Worm (Caenorhabditis elegans) whole organism, L3 larva: ENCODE data around the gene srh-122.
A peak's percentile ranks its signal among the peaks of the same experiment; 100 is the strongest.
"Not testable (repeated sequence)": the region's sequence is repeated elsewhere in the genome, so short reads cannot be mapped to it uniquely, and the experiment has no call there.

Source experiments
- R02D3.7 ChIP-seq: fragments of 150-350 bp; optimal IDR thresholded peaks from 2 replicates; lab custom pipeline; 2014; ENCODE audit warnings: missing biosample characterization, missing genetic modification characterization
- ZK546.5 ChIP-seq: sonication (generic microtip); optimal IDR thresholded peaks from 2 replicates; lab custom pipeline; 2017; ENCODE audit warnings: missing biosample characterization, missing genetic modification characterization
- aly-2 ChIP-seq: fragments of 150-350 bp; optimal IDR thresholded peaks from 2 replicates; lab custom pipeline; 2014; ENCODE audit warnings: missing biosample characterization, missing genetic modification characterization
- ama-1 ChIP-seq: fragments of 150-350 bp; optimal IDR thresholded peaks from 2 replicates; lab custom pipeline; 2018
- ceh-16 ChIP-seq: sonication (generic microtip); optimal IDR thresholded peaks from 2 replicates; lab custom pipeline; 2017; ENCODE audit warnings: missing biosample characterization, missing genetic modification characterization
- ceh-82 ChIP-seq: fragments of 150-350 bp; optimal IDR thresholded peaks from 2 replicates; lab custom pipeline; 2014; ENCODE audit warnings: missing biosample characterization, missing genetic modification characterization
- ceh-9 ChIP-seq: sonication (generic microtip); optimal IDR thresholded peaks from 2 replicates; lab custom pipeline; 2018; ENCODE audit warnings: missing biosample characterization, missing genetic modification characterization
- daf-12 ChIP-seq: fragments of 150-350 bp; optimal IDR thresholded peaks from 2 replicates; lab custom pipeline; 2014; ENCODE audit warnings: missing biosample characterization, missing genetic modification reagents, missing genetic modification characterization
- egl-27 ChIP-seq: sonication (generic microtip); optimal IDR thresholded peaks from 4 replicates; lab custom pipeline; 2017; ENCODE audit warnings: missing biosample characterization, missing genetic modification reagents, missing genetic modification characterization
- egl-5 ChIP-seq: fragments of 150-350 bp; optimal IDR thresholded peaks from 2 replicates; lab custom pipeline; 2017; ENCODE audit warnings: missing biosample characterization, missing genetic modification reagents, missing genetic modification characterization, inconsistent platforms
- elt-1 ChIP-seq: fragments of 150-350 bp; optimal IDR thresholded peaks from 2 replicates; lab custom pipeline; 2014; ENCODE audit warnings: missing biosample characterization, missing genetic modification characterization
- elt-2 ChIP-seq: sonication (generic microtip); optimal IDR thresholded peaks from 2 replicates; lab custom pipeline; 2016; ENCODE audit warnings: missing genetic modification reagents, mild to moderate bottlenecking, missing genetic modification characterization, missing compliant biosample characterization
- elt-3 ChIP-seq, 3 experiments: fragments of 150-350 bp in 1 of 3; sonication (generic microtip) in 2 of 3; optimal IDR thresholded peaks; 2 replicates in 2 of 3; 4 replicates in 1 of 3; lab custom pipeline; 2014 to 2017; ENCODE audit warnings: missing biosample characterization in 3 of 3, missing genetic modification characterization in 3 of 3
- eor-1 ChIP-seq, 2 experiments: fragments of 150-350 bp; optimal IDR thresholded peaks; 2 replicates each; lab custom pipeline; 2014 to 2018; ENCODE audit warnings: missing biosample characterization in 2 of 2, missing genetic modification characterization in 2 of 2
- fkh-10 ChIP-seq: sonication (generic microtip); optimal IDR thresholded peaks from 2 replicates; lab custom pipeline; 2017; ENCODE audit warnings: missing biosample characterization, missing genetic modification reagents, missing genetic modification characterization
- fkh-2 ChIP-seq: fragments of 150-350 bp; optimal IDR thresholded peaks from 2 replicates; lab custom pipeline; 2014; ENCODE audit warnings: missing biosample characterization, missing genetic modification reagents, missing genetic modification characterization
- hmg-11 ChIP-seq: sonication (generic microtip); optimal IDR thresholded peaks from 2 replicates; lab custom pipeline; 2016; ENCODE audit warnings: missing genetic modification characterization, missing compliant biosample characterization
- jun-1 ChIP-seq: fragments of 150-350 bp; optimal IDR thresholded peaks from 2 replicates; lab custom pipeline; 2014; ENCODE audit warnings: missing biosample characterization, missing genetic modification reagents, missing genetic modification characterization
- lsy-12 ChIP-seq: sonication (generic microtip); optimal IDR thresholded peaks from 2 replicates; lab custom pipeline; 2016; ENCODE audit warnings: mild to moderate bottlenecking, missing genetic modification characterization, missing compliant biosample characterization
- mdl-1 ChIP-seq: fragments of 150-350 bp; optimal IDR thresholded peaks from 2 replicates; lab custom pipeline; 2014; ENCODE audit warnings: missing biosample characterization, missing genetic modification characterization
- mml-1 ChIP-seq: fragments of 150-350 bp; sonication (generic microtip); optimal IDR thresholded peaks from 3 replicates; lab custom pipeline; 2014; ENCODE audit warnings: missing biosample characterization, missing genetic modification characterization
- nfya-1 ChIP-seq: sonication (generic microtip); optimal IDR thresholded peaks from 2 replicates; lab custom pipeline; 2017; ENCODE audit warnings: missing genetic modification characterization, mild to moderate bottlenecking, missing compliant biosample characterization, antibody characterized with exemption, moderate library complexity; ENCODE audit not compliant: insufficient read depth
- nhr-12 ChIP-seq: fragments of 150-350 bp; optimal IDR thresholded peaks from 2 replicates; lab custom pipeline; 2014; ENCODE audit warnings: missing biosample characterization, missing genetic modification characterization
- nhr-23 ChIP-seq: fragments of 150-350 bp; optimal IDR thresholded peaks from 2 replicates; lab custom pipeline; 2014; ENCODE audit warnings: missing biosample characterization, missing genetic modification reagents, missing genetic modification characterization
- nhr-237 ChIP-seq: fragments of 150-350 bp; optimal IDR thresholded peaks from 2 replicates; lab custom pipeline; 2014; ENCODE audit warnings: missing biosample characterization, missing genetic modification characterization
- nhr-28 ChIP-seq: fragments of 150-350 bp; optimal IDR thresholded peaks from 2 replicates; lab custom pipeline; 2014; ENCODE audit warnings: missing biosample characterization, missing genetic modification characterization
- nhr-43 ChIP-seq: sonication (generic microtip); optimal IDR thresholded peaks from 2 replicates; lab custom pipeline; 2016; ENCODE audit warnings: mild to moderate bottlenecking, missing genetic modification characterization, missing compliant biosample characterization; ENCODE audit not compliant: poor library complexity, severe bottlenecking
- nhr-76 ChIP-seq: fragments of 150-350 bp; sonication (generic microtip); optimal IDR thresholded peaks from 5 replicates; lab custom pipeline; 2014; ENCODE audit warnings: missing biosample characterization, missing genetic modification characterization
- pha-4 ChIP-seq: fragments of 150-350 bp; optimal IDR thresholded peaks from 2 replicates; lab custom pipeline; 2014; ENCODE audit warnings: missing biosample characterization, missing genetic modification reagents, missing genetic modification characterization
- pqm-1 ChIP-seq: fragments of 150-350 bp; optimal IDR thresholded peaks from 2 replicates; lab custom pipeline; 2017; ENCODE audit warnings: missing biosample characterization, missing genetic modification characterization, inconsistent platforms
- snpc-4 ChIP-seq: fragments of 150-350 bp; optimal IDR thresholded peaks from 2 replicates; lab custom pipeline; 2014; ENCODE audit warnings: missing biosample characterization, missing genetic modification characterization
- unc-62 ChIP-seq: fragments of 150-350 bp; sonication (generic microtip); optimal IDR thresholded peaks from 4 replicates; lab custom pipeline; 2014; ENCODE audit warnings: missing biosample characterization, missing genetic modification reagents, missing genetic modification characterization
- zag-1 ChIP-seq: fragments of 150-350 bp; optimal IDR thresholded peaks from 2 replicates; lab custom pipeline; 2014; ENCODE audit warnings: missing biosample characterization, missing genetic modification characterization
- ztf-11 ChIP-seq: fragments of 150-350 bp; optimal IDR thresholded peaks from 2 replicates; lab custom pipeline; 2014; ENCODE audit warnings: missing biosample characterization, missing genetic modification characterization
- ztf-4 ChIP-seq: fragments of 150-350 bp; optimal IDR thresholded peaks from 2 replicates; lab custom pipeline; 2014; ENCODE audit warnings: missing biosample characterization, missing genetic modification characterization

Gene srh-122

DNA sequence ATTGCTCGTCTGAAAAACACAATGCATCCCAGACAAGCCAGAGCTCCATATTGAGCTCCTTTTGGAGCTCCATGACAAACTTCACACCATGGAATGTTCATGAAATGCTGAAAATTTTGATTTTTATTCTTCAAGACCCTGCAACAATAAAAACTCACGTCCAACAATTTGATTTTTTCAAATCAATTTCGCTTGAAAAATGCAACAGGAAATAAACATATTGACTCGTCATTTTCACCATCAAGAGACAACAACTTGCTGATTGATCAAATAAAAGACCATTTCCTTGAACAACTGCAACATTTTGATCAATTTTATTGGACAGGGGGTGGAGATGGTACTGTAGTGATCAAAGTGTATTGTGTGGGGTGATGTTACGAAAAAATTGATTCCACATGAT, 8.1 kb downstream of the srh-122 start, which contains the start of gene nhr-269:
Gene nhr-269, minus strand, starts transcription at position 101 of the 400 bp plus-strand sequence.
- TF ChIP-seq ceh-16 (tag; lab: Kevin White, UChicago) (no peak), ztf-11 (tag; lab: Kevin White, UChicago) (no peak), mml-1 (tag; lab: Kevin White, UChicago) (no peak), nhr-237 (no peak), nfya-1 (tag; lab: Kevin White, UChicago) (no peak), unc-62 (no peak), elt-2 (tag; lab: Kevin White, UChicago) (no peak), ceh-82 (tag; lab: Kevin White, UChicago) (no peak), ama-1 (lab: Kevin White, UChicago) (no peak), nhr-12 (tag; lab: Kevin White, UChicago) (no peak), ztf-4 (tag; lab: Kevin White, UChicago) (no peak), nhr-23 (no peak), aly-2 (no peak), zag-1 (no peak), pha-4 (tag; lab: Kevin White, UChicago) (no peak), lsy-12 (tag; lab: Kevin White, UChicago) (no peak), nhr-76 (tag; lab: Kevin White, UChicago) (no peak), jun-1 (tag; lab: Kevin White, UChicago) (no peak), nhr-28 (no peak), R02D3.7 (tag; lab: Kevin White, UChicago) (no peak)

DNA sequence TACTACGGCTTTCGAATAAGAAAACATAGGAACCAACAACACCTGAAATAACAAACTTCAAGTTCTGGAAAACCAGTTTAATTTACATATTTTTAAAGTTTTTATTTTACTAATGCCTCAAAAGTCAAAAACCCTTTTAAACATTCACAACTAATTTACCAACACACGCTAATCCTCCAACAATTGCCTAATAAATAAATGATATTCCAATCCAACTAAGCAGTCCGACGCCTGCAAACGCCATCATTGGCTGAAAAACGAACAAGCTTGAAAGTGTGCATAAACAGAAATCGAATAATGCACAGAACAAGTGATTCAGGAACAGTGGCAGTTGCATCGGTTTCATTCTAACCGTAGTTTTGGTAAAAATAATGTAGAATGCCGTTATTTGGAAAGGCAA, 10.0 kb downstream of the srh-122 start:
- TF ChIP-seq daf-12 = no peak
- TF ChIP-seq ama-1 (lab: Kevin White, UChicago) = no peak
- no peak for TF ChIP-seq nhr-43 (tag; lab: Kevin White, UChicago)
- no peak for TF ChIP-seq nhr-76 (tag; lab: Kevin White, UChicago)
- TF ChIP-seq elt-1 (tag; lab: Kevin White, UChicago) = no peak
- TF ChIP-seq egl-5 = no peak
- TF ChIP-seq mml-1 (tag; lab: Kevin White, UChicago) = no peak
- TF ChIP-seq unc-62 = no peak
- no peak for TF ChIP-seq eor-1 (tag; optimal IDR thresholded peaks at IDR 0.05; lab: Kevin White, UChicago)
- TF ChIP-seq hmg-11 (tag; lab: Kevin White, UChicago) = no peak
- TF ChIP-seq, all 47 proteins: peak for 0

DNA sequence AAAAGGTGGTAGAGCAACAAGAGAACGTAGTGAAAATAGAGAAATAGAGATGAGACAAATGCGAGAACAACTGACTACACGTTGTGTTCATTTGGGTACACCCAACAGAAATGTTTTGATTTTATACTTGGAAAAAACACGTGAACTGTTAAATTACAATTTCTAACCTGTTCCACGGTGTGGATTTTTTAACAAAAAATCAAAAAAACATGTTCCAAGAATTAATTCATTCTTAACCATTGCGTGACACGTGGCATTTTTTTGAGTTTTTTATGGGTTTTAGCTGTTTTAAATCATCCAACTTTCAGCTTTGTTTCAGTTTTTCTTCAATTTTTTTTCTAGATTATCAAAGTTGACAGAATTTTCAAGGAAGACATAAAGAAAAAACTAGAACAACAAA, 16.4 kb downstream of the srh-122 start, which contains the start of gene ech-1.1:
Gene ech-1.1, minus strand, starts transcription at position 101 of the 400 bp plus-strand sequence.
- TF ChIP-seq fkh-2 (tag; lab: Kevin White, UChicago); eor-1 (tag; optimal IDR thresholded peaks at IDR 0.05; lab: Kevin White, UChicago); R02D3.7 (tag; lab: Kevin White, UChicago): not testable (repeated sequence)

DNA sequence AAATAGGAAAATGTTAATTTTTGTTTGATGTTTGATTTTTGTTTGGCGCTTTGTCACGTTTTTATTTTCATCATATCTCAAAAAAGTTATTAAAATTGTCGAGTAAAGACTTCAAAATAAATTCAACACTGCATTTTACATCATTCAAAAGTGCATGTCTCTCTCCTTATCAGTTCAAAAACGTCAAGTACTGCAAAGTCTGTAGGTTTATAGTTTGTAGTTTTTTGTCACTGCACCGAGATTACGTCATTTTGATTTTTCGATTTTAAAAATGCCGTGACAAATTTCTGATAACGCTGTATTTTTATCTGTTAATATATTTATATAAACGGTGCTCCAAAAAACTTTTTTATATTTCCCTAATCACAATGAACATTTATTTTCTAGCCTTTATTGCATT, 23.2 kb downstream of the srh-122 start, which contains the start of gene C29F3.7:
Gene C29F3.7, plus strand, starts transcription at position 254 of the 400 bp plus-strand sequence.
- peak; percentile 99 for TF ChIP-seq pqm-1 (tag; lab: Kevin White, UChicago)
- TF ChIP-seq elt-3 (tag; optimal IDR thresholded peaks at IDR 0.05; lab: Kevin White, UChicago) = no peak
- TF ChIP-seq elt-2 (tag; lab: Kevin White, UChicago) = peak; percentile 99
- no peak for TF ChIP-seq ceh-9 (tag; lab: Kevin White, UChicago)
- no peak for TF ChIP-seq nhr-43 (tag; lab: Kevin White, UChicago)
- TF ChIP-seq egl-27 (tag; lab: Kevin White, UChicago) = peak; percentile 60
- no peak for TF ChIP-seq mdl-1 (tag; lab: Kevin White, UChicago)
- TF ChIP-seq ztf-4 (tag; lab: Kevin White, UChicago) = no peak
- no peak for TF ChIP-seq ztf-11 (tag; lab: Kevin White, UChicago)
- TF ChIP-seq fkh-2 (tag; lab: Kevin White, UChicago) = no peak
- no peak for TF ChIP-seq hmg-11 (tag; lab: Kevin White, UChicago)
- TF ChIP-seq ZK546.5 = no peak
- TF ChIP-seq snpc-4 (tag; lab: Kevin White, UChicago) = no peak
- TF ChIP-seq fkh-10 (GFP tag; lab: Kevin White, UChicago) = no peak
- TF ChIP-seq aly-2 = no peak
- TF ChIP-seq jun-1 (tag; lab: Kevin White, UChicago) = peak; percentile 57
- TF ChIP-seq, all 47 proteins: peak for 4
